Worm (Caenorhabditis elegans): Measurements from ENCODE around the gene chil-15.
A peak's percentile ranks its signal among the peaks of the same experiment; 100 is the strongest.

The chil-15 gene

DNA sequence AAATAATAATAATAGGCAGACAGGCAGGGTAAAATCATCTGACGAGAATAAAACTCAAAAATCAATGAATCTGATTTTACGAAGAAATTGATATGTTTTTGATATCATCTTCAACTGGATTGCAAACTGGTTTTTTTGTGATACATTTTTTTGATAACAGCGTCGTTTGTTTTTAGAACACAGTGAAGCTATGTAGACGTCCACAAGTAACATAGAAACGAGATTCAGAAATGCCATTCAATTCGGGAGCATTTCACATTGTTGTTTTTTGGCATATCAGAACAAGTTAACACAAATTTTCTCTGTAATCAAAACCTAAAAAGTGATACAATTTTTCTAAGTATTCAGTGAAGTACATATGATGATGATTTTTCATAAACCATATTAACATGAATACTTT is 5.2 kb downstream of the chil-15 start, which contains the start of gene chil-13:
Gene chil-13, minus strand, starts transcription at position 101 of the 400 bp plus-strand sequence.
- TF ChIP-seq lin-35 (GFP tag; optimal IDR thresholded peaks at IDR 0.05) (peak in 1 of 2 experiments; percentile 0), blmp-1 (tag; optimal IDR thresholded peaks at IDR 0.05) (peak; percentile 9), grh-1 (GFP tag; IDR thresholded peaks at IDR 0.05) (no peak), ceh-82 (tag; optimal IDR thresholded peaks at IDR 0.05) (no peak), elt-3 (tag; optimal IDR thresholded peaks at IDR 0.05) (peak in 1 of 6 experiments; percentile 33)

DNA sequence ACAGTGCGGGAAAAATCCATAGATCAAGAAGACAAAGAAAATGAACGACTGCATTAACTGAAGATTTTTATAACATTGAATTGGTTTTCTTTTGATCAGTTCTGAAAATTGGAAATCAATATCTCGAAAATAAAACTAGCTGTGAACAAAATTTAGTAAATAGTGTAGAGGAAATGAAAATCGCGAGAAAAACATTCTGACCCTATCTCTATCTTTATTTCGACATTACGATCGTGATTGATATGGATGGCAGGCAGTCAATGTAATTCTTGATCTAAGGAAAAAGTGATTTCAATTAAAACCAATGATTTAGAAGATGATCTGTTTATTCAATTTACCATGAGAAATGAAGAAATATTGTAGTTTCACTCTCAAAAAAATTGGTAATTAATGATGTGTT is 7.4 kb downstream of the chil-15 start, which contains the start of gene kin-16:
Gene kin-16, minus strand, starts transcription at position 101 of the 400 bp plus-strand sequence.
- TF ChIP-seq hlh-4 (tag; optimal IDR thresholded peaks at IDR 0.05) (no peak), dpl-1 (GFP tag; optimal IDR thresholded peaks at IDR 0.05) (no peak), mab-9 (GFP tag; IDR thresholded peaks at IDR 0.05) (no peak), nhr-85 (tag) (peak; percentile 52), sox-4 (tag; optimal IDR thresholded peaks at IDR 0.05) (no peak), egl-13 (tag; optimal IDR thresholded peaks at IDR 0.05) (no peak), blmp-1 (tag; optimal IDR thresholded peaks at IDR 0.05) (peak; percentile 30), elt-3 (tag; optimal IDR thresholded peaks at IDR 0.05) (peak in 1 of 6 experiments; percentile 46), C16A3.4 (tag; optimal IDR thresholded peaks at IDR 0.05) (no peak), nhr-20 (tag; optimal IDR thresholded peaks at IDR 0.05) (peak; percentile 23), ces-1 (GFP tag; optimal IDR thresholded peaks at IDR 0.05) (no peak)

DNA sequence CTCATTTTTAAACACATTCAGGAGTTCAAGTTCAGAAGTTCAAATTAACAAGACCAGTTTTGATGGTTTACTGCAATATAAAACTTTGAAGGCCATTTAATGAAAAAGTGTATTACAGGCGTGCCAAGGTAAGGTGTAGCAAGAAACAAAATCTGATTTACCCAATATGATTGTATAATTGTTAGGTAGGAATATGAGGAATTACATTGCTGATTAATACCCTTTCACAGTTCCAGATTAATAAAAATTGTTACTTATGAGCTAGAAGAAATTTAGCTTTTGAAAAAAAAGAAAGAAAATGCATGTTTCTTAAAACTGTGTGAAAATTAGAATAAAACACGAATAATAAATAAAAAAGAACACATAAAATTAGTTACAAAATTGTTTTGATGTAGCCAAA is 9.8 kb downstream of the chil-15 start, which contains the start of gene kin-15:
Gene kin-15, minus strand, starts transcription at position 101 of the 400 bp plus-strand sequence.
- TF ChIP-seq lin-35 (GFP tag; optimal IDR thresholded peaks at IDR 0.05) (no peak), mef-2 (tag; optimal IDR thresholded peaks at IDR 0.05) (no peak), mab-9 (GFP tag; IDR thresholded peaks at IDR 0.05) (no peak), efl-1 (optimal IDR thresholded peaks at IDR 0.05) (no peak), efl-1 (GFP tag; optimal IDR thresholded peaks at IDR 0.05 in 1 of 2) (peak in 1 of 2 experiments; percentile 59), lin-14 (GFP tag; optimal IDR thresholded peaks at IDR 0.05) (no peak), fkh-8 (tag; optimal IDR thresholded peaks at IDR 0.05) (no peak)

- TF ChIP-seq fkh-10 (GFP tag; optimal IDR thresholded peaks at IDR 0.05) (peak; percentile 33), lin-14 (GFP tag; optimal IDR thresholded peaks at IDR 0.05) (peak; percentile 58), dsc-1 (tag; optimal IDR thresholded peaks at IDR 0.05) (no peak), egl-13 (tag; optimal IDR thresholded peaks at IDR 0.05) (no peak)
Observed at ce11 chrII:9431119-9431518, 12.3 kb downstream of the chil-15 start.

ce11 chrII:9427644-9428043 is 15.8 kb downstream of the chil-15 start, which contains the start of gene M176.5:
Gene M176.5 (minus strand): TSS chrII:9427744.
- TF ChIP-seq egl-13 (tag; optimal IDR thresholded peaks at IDR 0.05) (no peak), efl-1 (optimal IDR thresholded peaks at IDR 0.05) (no peak), efl-1 (GFP tag; optimal IDR thresholded peaks at IDR 0.05 in 1 of 2) (no peak), unc-62 (GFP tag; optimal IDR thresholded peaks at IDR 0.05) (no peak), lin-14 (GFP tag; optimal IDR thresholded peaks at IDR 0.05) (peak; percentile 42)

ce11 chrII:9426076-9426475 is 17.3 kb downstream of the chil-15 start, which contains the start of gene M176.10:
Gene M176.10 (minus strand): TSS chrII:9426176.
- TF ChIP-seq aha-1 (tag; optimal IDR thresholded peaks at IDR 0.05) (no peak), pqm-1 (tag; optimal IDR thresholded peaks at IDR 0.05) (no peak), vab-15 (tag; optimal IDR thresholded peaks at IDR 0.05) (no peak), blmp-1 (tag; optimal IDR thresholded peaks at IDR 0.05) (no peak), egl-27 (tag; optimal IDR thresholded peaks at IDR 0.05) (no peak), C34B4.2 (tag; optimal IDR thresholded peaks at IDR 0.05) (no peak), ama-1 (optimal IDR thresholded peaks at IDR 0.05) (no peak), lin-15B (tag; optimal IDR thresholded peaks at IDR 0.05) (no peak)

ce11 chrII:9421969-9422368 is 21.5 kb downstream of the chil-15 start, which contains the start of gene M176.11:
Gene M176.11 (plus strand): TSS chrII:9422269.
- TF ChIP-seq efl-1 (optimal IDR thresholded peaks at IDR 0.05) (no peak), efl-1 (GFP tag; optimal IDR thresholded peaks at IDR 0.05 in 1 of 2) (no peak), irx-1 (tag; optimal IDR thresholded peaks at IDR 0.05) (no peak), sox-4 (tag; optimal IDR thresholded peaks at IDR 0.05) (no peak), nhr-28 (tag; optimal IDR thresholded peaks at IDR 0.05) (no peak), dpl-1 (GFP tag; optimal IDR thresholded peaks at IDR 0.05) (no peak), snu-23 (GFP tag; optimal IDR thresholded peaks at IDR 0.05) (no peak), xbp-1 (tag; optimal IDR thresholded peaks at IDR 0.05) (no peak), F16B12.6 (tag; optimal IDR thresholded peaks at IDR 0.05) (no peak)
